Worm (Caenorhabditis elegans): Measurements from ENCODE around the gene R13H4.7.

The R13H4.7 gene

ce11 chrV:11822461-11822939, 45.5 kb downstream of the R13H4.7 start, which contains the start of gene pyc-1 (continued):
- no peak for TF ChIP-seq efl-3 (GFP tag; optimal IDR thresholded peaks at IDR 0.05)
- TF ChIP-seq lsy-2 (tag; optimal IDR thresholded peaks at IDR 0.05): peak; percentile 22 to 37
- TF ChIP-seq nhr-71 (tag; optimal IDR thresholded peaks at IDR 0.05): peak; percentile 93
- TF ChIP-seq lin-39 (tag; optimal IDR thresholded peaks at IDR 0.05): no peak
- peak; percentile 79 for TF ChIP-seq snu-23 (GFP tag; optimal IDR thresholded peaks at IDR 0.05)
- TF ChIP-seq efl-1 (optimal IDR thresholded peaks at IDR 0.05): peak in 1 of 2 experiments; percentile 1
- no peak for TF ChIP-seq efl-1 (GFP tag; optimal IDR thresholded peaks at IDR 0.05 in 1 of 2)
- no peak for TF ChIP-seq nhr-77 (tag; optimal IDR thresholded peaks at IDR 0.05)
- peak; percentile 49 for TF ChIP-seq ceh-88 (GFP tag; IDR thresholded peaks at IDR 0.05)
- no peak for TF ChIP-seq ceh-63 (GFP tag; optimal IDR thresholded peaks at IDR 0.05)
- TF ChIP-seq mdl-1 (tag; optimal IDR thresholded peaks at IDR 0.05): peak in 1 of 2 experiments; percentile 6
- no peak for TF ChIP-seq mef-2 (tag; optimal IDR thresholded peaks at IDR 0.05)
- peak; percentile 8 for TF ChIP-seq snpc-4 (tag; optimal IDR thresholded peaks at IDR 0.05)
- TF ChIP-seq nhr-47 (tag; optimal IDR thresholded peaks at IDR 0.05): peak; percentile 38
- TF ChIP-seq fkh-8 (tag; optimal IDR thresholded peaks at IDR 0.05): no peak
- TF ChIP-seq lir-3 (tag; optimal IDR thresholded peaks at IDR 0.05; ENCODE audit: poor library complexity): peak; percentile 52
- TF ChIP-seq rnt-1 (tag; optimal IDR thresholded peaks at IDR 0.05): peak; percentile 50
- TF ChIP-seq C16A3.4 (tag; optimal IDR thresholded peaks at IDR 0.05): peak; percentile 18

- peak; percentile 61 for TF ChIP-seq nhr-85 (tag)
- peak; percentile 1 for TF ChIP-seq nhr-71 (tag; optimal IDR thresholded peaks at IDR 0.05)
- peak in 1 of 2 experiments; percentile 3 for TF ChIP-seq lin-35 (GFP tag; optimal IDR thresholded peaks at IDR 0.05)
- no peak for TF ChIP-seq lin-14 (GFP tag; optimal IDR thresholded peaks at IDR 0.05)
- no peak for TF ChIP-seq nhr-90 (tag; optimal IDR thresholded peaks at IDR 0.05; ENCODE audit: poor library complexity)
- TF ChIP-seq ama-1 (optimal IDR thresholded peaks at IDR 0.05): peak; percentile 2
Measured at ce11 chrV:11820551-11820950, 47.5 kb downstream of the R13H4.7 start.

ce11 chrV:11819451-11819850, 48.6 kb downstream of the R13H4.7 start:
- TF ChIP-seq ceh-90 (tag; optimal IDR thresholded peaks at IDR 0.05): no peak
- TF ChIP-seq efl-1 (optimal IDR thresholded peaks at IDR 0.05): no peak
- TF ChIP-seq efl-1 (GFP tag; optimal IDR thresholded peaks at IDR 0.05 in 1 of 2): peak in 1 of 2 experiments; percentile 65

ce11 chrV:11818786-11819185, 49.3 kb downstream of the R13H4.7 start:
- peak; percentile 76 for TF ChIP-seq ama-1 (optimal IDR thresholded peaks at IDR 0.05)
- TF ChIP-seq lin-14 (GFP tag; optimal IDR thresholded peaks at IDR 0.05): no peak
- no peak for TF ChIP-seq efl-1 (optimal IDR thresholded peaks at IDR 0.05)
- peak in 1 of 2 experiments; percentile 7 for TF ChIP-seq efl-1 (GFP tag; optimal IDR thresholded peaks at IDR 0.05 in 1 of 2)

- peak; percentile 70 for TF ChIP-seq nhr-85 (tag)
- TF ChIP-seq efl-1 (optimal IDR thresholded peaks at IDR 0.05): no peak
- peak in 1 of 2 experiments; percentile 65 for TF ChIP-seq efl-1 (GFP tag; optimal IDR thresholded peaks at IDR 0.05 in 1 of 2)
- TF ChIP-seq dpl-1 (GFP tag; optimal IDR thresholded peaks at IDR 0.05): no peak
- TF ChIP-seq nhr-71 (tag; optimal IDR thresholded peaks at IDR 0.05): no peak
Measured at ce11 chrV:11818064-11818463, 50.0 kb downstream of the R13H4.7 start.

ce11 chrV:11817263-11817726, 50.7 kb downstream of the R13H4.7 start:
- TF ChIP-seq sox-4 (tag; optimal IDR thresholded peaks at IDR 0.05) (no peak), sptf-1 (tag; optimal IDR thresholded peaks at IDR 0.05) (no peak), unc-130 (tag; optimal IDR thresholded peaks at IDR 0.05) (no peak), Y116A8C.19 (tag; optimal IDR thresholded peaks at IDR 0.05; ENCODE audit: borderline replicate concordance) (no peak), nhr-47 (tag; optimal IDR thresholded peaks at IDR 0.05) (peak; percentile 2), efl-1 (optimal IDR thresholded peaks at IDR 0.05) (no peak), efl-1 (GFP tag; optimal IDR thresholded peaks at IDR 0.05 in 1 of 2) (peak in 1 of 2 experiments; percentile 79), grh-1 (GFP tag; IDR thresholded peaks at IDR 0.05) (no peak), nhr-237 (tag; optimal IDR thresholded peaks at IDR 0.05) (no peak), nhr-19 (GFP tag; conservative IDR thresholded peaks at IDR 0.05) (peak; percentile 44), vab-15 (tag; optimal IDR thresholded peaks at IDR 0.05) (no peak), nhr-84 (tag; optimal IDR thresholded peaks at IDR 0.05) (no peak), C16A3.4 (tag; optimal IDR thresholded peaks at IDR 0.05) (no peak), nhr-71 (tag; optimal IDR thresholded peaks at IDR 0.05) (peak; percentile 19), ceh-88 (GFP tag; IDR thresholded peaks at IDR 0.05) (peak; percentile 46; the same call in 1 of the 2 replicates), lin-14 (GFP tag; optimal IDR thresholded peaks at IDR 0.05) (no peak), snu-23 (GFP tag; optimal IDR thresholded peaks at IDR 0.05) (no peak), lsy-2 (tag; optimal IDR thresholded peaks at IDR 0.05) (peak in 1 of 2 experiments; percentile 4), pag-3 (tag; optimal IDR thresholded peaks at IDR 0.05; ENCODE audit: borderline replicate concordance, insufficient read depth) (no peak), pqm-1 (tag; optimal IDR thresholded peaks at IDR 0.05) (no peak), egl-27 (tag; optimal IDR thresholded peaks at IDR 0.05) (no peak), lin-13 (GFP tag; optimal IDR thresholded peaks at IDR 0.05) (no peak), blmp-1 (tag; optimal IDR thresholded peaks at IDR 0.05) (no peak)

Data from whole organism, L1 larva.